Worm (Caenorhabditis elegans) whole organism, midembryonic: ENCODE data around the gene K08D8.6.

Experiments
- flt-1 ChIP-seq: fragments of 200-800 bp; sonication (Bioruptor generic); IDR thresholded peaks from 2 replicates; pipeline ENCODE4 v1.3.6; 2022; ENCODE audit warnings: missing genetic modification characterization, missing compliant biosample characterization
- klf-2 ChIP-seq: fragments of 200-800 bp; sonication (Bioruptor generic); conservative IDR thresholded peaks from 2 replicates; pipeline ENCODE4 v1.3.6; 2022; ENCODE audit warnings: missing genetic modification reagents, missing genetic modification characterization, missing compliant biosample characterization
- med-1 ChIP-seq: sonication (generic microtip); optimal IDR thresholded peaks from 2 replicates; lab custom pipeline; 2017; ENCODE audit warnings: missing genetic modification characterization, mild to moderate bottlenecking, missing compliant biosample characterization, antibody characterized with exemption, missing genetic modification reagents; ENCODE audit not compliant: insufficient read depth
- tab-1 ChIP-seq: fragments of 200-800 bp; sonication (Bioruptor generic); IDR thresholded peaks from 2 replicates; pipeline ENCODE4 v1.3.6; 2022; ENCODE audit warnings: missing genetic modification characterization, missing compliant biosample characterization
- ztf-23 ChIP-seq: fragments of 200-800 bp; sonication (Bioruptor generic); IDR thresholded peaks from 2 replicates; pipeline ENCODE4 v1.3.6; 2022; ENCODE audit warnings: missing genetic modification reagents, missing genetic modification characterization, missing compliant biosample characterization
- ztf-29 ChIP-seq: fragments of 200-800 bp; sonication (Bioruptor generic); IDR thresholded peaks from 2 replicates; pipeline ENCODE4 v1.3.6; 2022; ENCODE audit warnings: missing genetic modification reagents, missing genetic modification characterization, missing compliant biosample characterization

DNA sequence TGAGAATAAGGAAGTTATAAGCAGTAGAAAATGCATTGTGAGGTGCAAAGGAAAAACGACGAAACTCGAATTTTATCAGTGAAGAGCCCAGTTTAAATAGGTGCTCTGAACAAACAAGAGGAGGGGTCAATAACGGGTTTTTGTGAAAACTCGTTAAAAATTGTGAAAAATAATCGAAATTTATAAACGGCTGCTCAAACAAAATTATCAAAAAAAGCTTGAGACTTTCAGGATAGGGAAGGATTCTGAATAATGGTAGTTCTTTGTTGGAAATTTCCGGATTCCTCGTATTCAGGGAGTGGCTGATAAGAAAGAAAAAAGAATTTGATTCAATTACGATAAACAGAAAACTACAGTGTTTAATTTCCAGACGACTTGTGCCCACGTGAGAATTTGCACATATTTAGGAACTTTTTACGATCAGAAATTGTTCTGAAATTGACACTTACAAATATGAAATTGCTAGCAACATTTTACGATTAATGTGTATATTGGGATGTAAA lies 18.8 kb downstream of the K08D8.6 start, which contains the start of gene clec-187:
- TF ChIP-seq ztf-29 (no peak), med-1 (GFP tag; lab: Kevin White, UChicago) (no peak), tab-1 (no peak), klf-2 (GFP tag; lab: Robert Waterston, UW) (no peak), flt-1 (no peak), ztf-23 (GFP tag; lab: Robert Waterston, UW) (no peak)
